Worm (Caenorhabditis elegans) whole organism, midembryonic: ENCODE results near the gene F22B5.4.

Experiments
- flt-1 ChIP-seq: fragments of 200-800 bp; sonication (Bioruptor generic); IDR thresholded peaks from 2 replicates; pipeline ENCODE4 v1.3.6; 2022; ENCODE audit warnings: missing genetic modification characterization, missing compliant biosample characterization
- klf-2 ChIP-seq: fragments of 200-800 bp; sonication (Bioruptor generic); conservative IDR thresholded peaks from 2 replicates; pipeline ENCODE4 v1.3.6; 2022; ENCODE audit warnings: missing genetic modification reagents, missing genetic modification characterization, missing compliant biosample characterization
- med-1 ChIP-seq: sonication (generic microtip); optimal IDR thresholded peaks from 2 replicates; lab custom pipeline; 2017; ENCODE audit warnings: missing genetic modification characterization, mild to moderate bottlenecking, missing compliant biosample characterization, antibody characterized with exemption, missing genetic modification reagents; ENCODE audit not compliant: insufficient read depth
- ref-1 ChIP-seq: fragments of 200-800 bp; sonication (Bioruptor generic); conservative IDR thresholded peaks from 2 replicates; pipeline ENCODE4 v1.3.6; 2022; ENCODE audit warnings: missing genetic modification reagents, missing genetic modification characterization, missing compliant biosample characterization
- ztf-29 ChIP-seq: fragments of 200-800 bp; sonication (Bioruptor generic); IDR thresholded peaks from 2 replicates; pipeline ENCODE4 v1.3.6; 2022; ENCODE audit warnings: missing genetic modification reagents, missing genetic modification characterization, missing compliant biosample characterization

DNA sequence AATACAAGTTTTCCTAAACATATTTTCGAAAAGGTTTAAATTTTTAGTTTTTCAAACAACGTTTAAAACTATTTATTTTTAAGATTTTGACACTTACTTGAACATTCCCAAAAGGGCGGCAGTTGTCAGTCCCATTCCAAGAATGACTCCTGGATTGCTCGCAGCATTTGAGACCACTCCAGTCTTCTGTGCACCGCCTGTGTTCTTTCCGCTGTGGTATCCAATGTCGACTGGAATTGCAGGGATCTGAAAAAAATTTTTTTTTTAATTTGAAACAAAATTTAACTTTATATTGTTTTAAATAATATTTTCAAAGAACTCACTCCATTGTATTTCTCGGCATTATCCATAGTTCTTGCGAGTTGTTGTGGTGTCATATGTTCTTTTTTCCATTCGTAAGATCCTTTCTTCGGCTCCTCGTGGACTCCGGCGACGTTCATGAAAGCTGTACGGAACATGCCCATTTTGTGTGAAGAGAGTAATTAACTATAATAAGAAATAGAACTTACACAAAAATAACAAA, 32.3 kb downstream of the F22B5.4 start, which contains the start of gene M05D6.5:
- TF ChIP-seq ref-1 (no peak), ztf-29 (GFP tag; lab: Robert Waterston, UW) (no peak), flt-1 (GFP tag; lab: Robert Waterston, UW) (no peak), klf-2 (GFP tag; lab: Robert Waterston, UW) (no peak), med-1 (GFP tag; lab: Kevin White, UChicago) (no peak)
